Fruit fly (Drosophila melanogaster): ENCODE measurements around the gene CG14234.

dm6 chrX:19744003-19744488 lies 8.7 kb downstream of the CG14234 start, which contains the start of the genes CG18809, COX6B, CG33932 and Rpp20:
- no peak for TF ChIP-seq Myc (optimal IDR thresholded peaks at IDR 0.05)
- TF ChIP-seq psq (optimal IDR thresholded peaks at IDR 0.05): no peak
- TF ChIP-seq insv (optimal IDR thresholded peaks at IDR 0.05): no peak
- no peak for TF ChIP-seq Sin3A (optimal IDR thresholded peaks at IDR 0.05)
- TF ChIP-seq h (optimal IDR thresholded peaks at IDR 0.05): no peak

All from Kc167 (cell line).